Worm (Caenorhabditis elegans): ENCODE measurements around the gene acsd-1.

The acsd-1 gene

DNA sequence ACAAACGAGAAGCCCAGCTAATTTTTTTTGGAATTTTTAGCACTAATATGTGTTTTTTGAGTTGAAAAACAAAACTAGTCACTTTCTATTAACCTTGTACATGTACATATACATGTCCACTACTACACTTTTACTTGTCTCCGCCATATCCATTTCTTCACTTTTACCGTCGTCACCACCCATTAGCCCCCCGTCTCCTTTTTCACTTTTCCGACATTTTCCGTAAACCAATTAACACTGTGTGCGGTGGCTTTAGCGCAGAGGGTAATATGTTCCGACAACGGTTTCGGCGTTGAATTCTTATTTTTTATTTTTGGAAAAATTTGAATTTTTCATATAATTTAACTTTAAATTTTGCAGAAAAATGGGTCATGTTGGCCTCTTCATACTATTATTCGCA is 35.4 kb downstream of the acsd-1 start, which contains the start of gene cdh-12:
Gene cdh-12 (plus strand): TSS at position 365 of the 400 bp plus-strand sequence.
- TF ChIP-seq lin-29 (GFP tag; IDR thresholded peaks at IDR 0.05) (no peak), aha-1 (tag) (peak; percentile 16), nhr-77 (tag; optimal IDR thresholded peaks at IDR 0.05) (no peak), F44E2.7 (GFP tag; IDR thresholded peaks at IDR 0.05) (no peak), nhr-41 (GFP tag; IDR thresholded peaks at IDR 0.05) (no peak)

DNA sequence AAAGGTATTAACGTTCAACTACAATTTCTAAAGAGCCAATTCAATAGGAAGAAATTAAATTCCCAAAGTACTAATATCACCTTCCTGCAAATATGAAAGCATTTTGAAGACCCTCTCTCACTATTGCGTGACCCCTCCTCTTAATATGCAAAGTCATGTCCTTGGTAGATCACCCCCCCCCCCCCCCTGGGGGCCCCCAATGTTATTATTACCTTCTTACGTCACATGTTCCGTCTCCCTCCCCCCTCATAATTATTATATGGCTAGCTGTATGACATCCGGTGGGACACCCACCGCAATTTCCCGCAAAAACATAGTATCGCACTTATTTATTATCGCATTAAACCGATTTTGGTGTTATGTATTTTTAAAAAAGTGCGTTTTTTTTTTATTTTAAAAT is 45.7 kb downstream of the acsd-1 start:
- TF ChIP-seq daf-12 (tag; optimal IDR thresholded peaks at IDR 0.05), result no peak

DNA sequence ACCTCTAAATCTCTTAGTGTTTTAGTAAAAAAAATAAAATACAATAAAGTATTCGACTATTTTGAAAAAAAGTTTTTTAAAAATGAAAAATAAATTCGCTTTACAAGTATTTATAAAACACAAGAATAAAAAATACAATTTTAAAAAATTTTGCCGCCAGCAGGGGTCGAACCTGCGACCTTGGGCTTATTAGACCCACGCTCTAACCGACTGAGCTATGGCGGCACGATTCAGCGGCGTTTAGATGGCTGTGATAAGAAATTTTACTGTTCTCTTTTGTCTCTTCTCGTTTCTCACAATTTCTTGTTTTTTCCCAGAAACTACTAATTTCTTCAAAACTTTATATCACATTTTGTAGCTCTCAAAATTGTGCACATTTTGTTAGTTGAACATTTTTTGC is 46.9 kb downstream of the acsd-1 start:
- TF ChIP-seq egl-43 (GFP tag; IDR thresholded peaks at IDR 0.05), result peak; percentile 52; the same call in 1 of the 2 replicates
- 0 out of 2 replicates have a peak, but pooled peaks have one; percentile 9 for TF ChIP-seq dmd-6 (GFP tag; IDR thresholded peaks at IDR 0.05)
- no peak for TF ChIP-seq hif-1 (tag; optimal IDR thresholded peaks at IDR 0.05)
- TF ChIP-seq lin-38 (GFP tag; IDR thresholded peaks at IDR 0.05), result peak; percentile 68
- TF ChIP-seq ceh-28 (tag; optimal IDR thresholded peaks at IDR 0.05), result no peak
- TF ChIP-seq lim-7 (GFP tag; IDR thresholded peaks at IDR 0.05), result peak; percentile 59; the same call in 1 of the 2 replicates
- TF ChIP-seq ceh-82 (tag; optimal IDR thresholded peaks at IDR 0.05), result no peak
- no peak for TF ChIP-seq dpl-1 (GFP tag; optimal IDR thresholded peaks at IDR 0.05)
- no peak for TF ChIP-seq ceh-32 (tag; optimal IDR thresholded peaks at IDR 0.05; ENCODE audit: poor library complexity)
- peak in 1 of 2 experiments; percentile 19 for TF ChIP-seq daf-16 (GFP tag; optimal IDR thresholded peaks at IDR 0.05)
- TF ChIP-seq daf-16 (tag; optimal IDR thresholded peaks at IDR 0.05), result no peak
- 0 out of 2 replicates have a peak, but pooled peaks have one; percentile 29 for TF ChIP-seq vab-7 (GFP tag; IDR thresholded peaks at IDR 0.05)
- TF ChIP-seq hmg-1.1 (GFP tag; IDR thresholded peaks at IDR 0.05), result 0 out of 2 replicates have a peak, but pooled peaks have one; percentile 15
- TF ChIP-seq nhr-102 (tag; optimal IDR thresholded peaks at IDR 0.05), result no peak
- 0 out of 2 replicates have a peak, but pooled peaks have one; percentile 37 for TF ChIP-seq pha-4 (GFP tag; IDR thresholded peaks at IDR 0.05)
- no peak for TF ChIP-seq pha-4 (tag; optimal IDR thresholded peaks at IDR 0.05)

DNA sequence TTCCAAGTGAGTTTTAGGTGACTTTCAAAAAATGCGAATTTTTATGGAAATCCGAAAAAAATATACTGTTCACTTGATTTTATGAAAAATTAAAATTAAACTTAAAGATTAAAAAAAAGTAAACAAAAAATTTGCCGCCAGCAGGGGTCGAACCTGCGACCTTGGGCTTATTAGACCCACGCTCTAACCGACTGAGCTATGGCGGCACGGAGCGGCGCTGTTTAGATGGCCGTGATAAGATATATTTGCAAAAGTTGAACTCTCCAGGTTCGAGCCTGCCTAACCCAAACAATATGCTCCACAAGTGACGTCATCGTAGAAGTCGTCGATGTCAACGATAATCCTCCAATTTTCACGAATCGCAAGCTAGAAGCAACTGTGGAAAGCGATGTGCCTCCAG is 48.4 kb downstream of the acsd-1 start:
- TF ChIP-seq dmd-6 (GFP tag; IDR thresholded peaks at IDR 0.05) (peak; percentile 31), spr-1 (tag; optimal IDR thresholded peaks at IDR 0.05) (peak; percentile 8), ceh-82 (tag; optimal IDR thresholded peaks at IDR 0.05) (no peak), mdt-29 (GFP tag; IDR thresholded peaks at IDR 0.05) (no peak), nhr-237 (tag; optimal IDR thresholded peaks at IDR 0.05) (no peak), lim-7 (GFP tag; IDR thresholded peaks at IDR 0.05) (0 out of 2 replicates have a peak, but pooled peaks have one; percentile 45), snpc-1.2 (GFP tag; IDR thresholded peaks at IDR 0.05) (peak; percentile 67), dve-1 (tag; optimal IDR thresholded peaks at IDR 0.05; ENCODE audit: insufficient read depth) (no peak), nhr-42 (GFP tag; IDR thresholded peaks at IDR 0.05) (no peak), lin-13 (GFP tag; optimal IDR thresholded peaks at IDR 0.05) (peak; percentile 0), lin-38 (GFP tag; IDR thresholded peaks at IDR 0.05) (peak; percentile 27), tag-97 (GFP tag; IDR thresholded peaks at IDR 0.05) (no peak), R02D3.7 (tag; optimal IDR thresholded peaks at IDR 0.05) (no peak), vab-7 (GFP tag; IDR thresholded peaks at IDR 0.05) (peak; percentile 27; the same call in 1 of the 2 replicates), mes-2 (tag; optimal IDR thresholded peaks at IDR 0.05; ENCODE audit: poor library complexity, severe bottlenecking) (peak; percentile 38), nhr-28 (tag; optimal IDR thresholded peaks at IDR 0.05) (no peak), zip-11 (GFP tag; IDR thresholded peaks at IDR 0.05) (no peak), madf-5 (GFP tag; IDR thresholded peaks at IDR 0.05) (no peak), pha-4 (GFP tag; IDR thresholded peaks at IDR 0.05) (peak; percentile 60; the same call in 1 of the 2 replicates), pha-4 (tag; optimal IDR thresholded peaks at IDR 0.05) (no peak)

Data from whole organism, L4 larva.